Worm (Caenorhabditis elegans): ENCODE measurements around the gene Y51H4A.25.

Gene Y51H4A.25

DNA sequence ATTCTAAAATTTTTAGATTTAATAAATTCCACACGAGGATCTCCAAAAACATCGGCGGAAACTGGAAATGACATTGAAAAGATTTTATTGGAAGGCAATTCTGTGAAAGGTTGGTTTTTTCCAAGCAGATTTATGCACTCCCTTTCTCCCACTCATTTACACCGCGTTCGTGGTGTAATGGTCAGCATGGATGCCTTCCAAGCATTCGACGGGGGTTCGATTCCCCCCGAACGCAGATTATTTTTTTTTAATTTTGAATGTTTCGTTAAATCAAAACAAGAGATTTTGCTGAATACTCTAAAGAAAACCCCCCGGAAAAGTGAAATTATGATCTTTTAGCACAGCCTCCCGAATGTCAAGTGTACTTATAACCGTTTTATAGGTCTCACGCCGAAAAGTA lies 39.8 kb downstream of the Y51H4A.25 start:
- peak; percentile 23 for TF ChIP-seq ceh-13 (GFP tag; optimal IDR thresholded peaks at IDR 0.05)
- TF ChIP-seq tbx-37 (GFP tag; conservative IDR thresholded peaks at IDR 0.05), result peak; percentile 38; the same call in 1 of the 2 replicates
- TF ChIP-seq scrt-1 (GFP tag; IDR thresholded peaks at IDR 0.05), result peak; percentile 82
- peak; percentile 20 for TF ChIP-seq B0310.2 (tag; optimal IDR thresholded peaks at IDR 0.05)
- peak; percentile 58 for TF ChIP-seq hmg-4 (GFP tag; optimal IDR thresholded peaks at IDR 0.05)
- peak; percentile 56 for TF ChIP-seq hnd-1 (tag; optimal IDR thresholded peaks at IDR 0.05)
- TF ChIP-seq aly-1 (tag; optimal IDR thresholded peaks at IDR 0.05), result no peak
- TF ChIP-seq ceh-36 (tag; optimal IDR thresholded peaks at IDR 0.05), result peak; percentile 44
- peak; percentile 71 for TF ChIP-seq sea-1 (GFP tag; conservative IDR thresholded peaks at IDR 0.05)
- TF ChIP-seq tra-4 (tag; optimal IDR thresholded peaks at IDR 0.05), result peak; percentile 19
- no peak for TF ChIP-seq hmbx-1 (tag; optimal IDR thresholded peaks at IDR 0.05)
- peak; percentile 21 for TF ChIP-seq ets-7 (tag; optimal IDR thresholded peaks at IDR 0.05)
- TF ChIP-seq ama-1 (optimal IDR thresholded peaks at IDR 0.05), result no peak
- peak; percentile 80 for TF ChIP-seq flt-1 (GFP tag; IDR thresholded peaks at IDR 0.05)
- peak; percentile 55 for TF ChIP-seq F13C5.2 (tag; optimal IDR thresholded peaks at IDR 0.05)
- peak; percentile 84 for TF ChIP-seq tbx-11 (GFP tag; IDR thresholded peaks at IDR 0.05)
- TF ChIP-seq pes-1 (GFP tag; IDR thresholded peaks at IDR 0.05), result peak; percentile 87

DNA sequence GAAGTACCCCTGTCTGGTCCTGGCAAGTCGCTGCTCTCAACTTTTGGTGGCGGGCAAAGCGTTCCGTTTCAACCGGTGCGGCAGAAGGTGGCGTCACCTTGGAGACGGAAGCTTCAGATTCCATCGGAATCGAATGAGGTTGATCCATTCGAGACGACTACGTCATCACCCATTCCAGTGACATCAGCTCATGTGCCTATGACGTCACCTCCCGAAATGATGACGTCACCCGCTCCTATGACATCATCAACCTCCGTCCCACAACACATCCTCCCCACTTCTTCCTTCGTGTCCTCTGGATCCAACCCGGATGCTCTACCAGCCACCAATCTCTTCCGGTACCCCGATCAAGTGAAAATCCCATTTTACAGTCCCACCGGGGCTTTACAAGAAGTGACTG lies 40.8 kb downstream of the Y51H4A.25 start:
- TF ChIP-seq ceh-13 (GFP tag; optimal IDR thresholded peaks at IDR 0.05) (no peak), tra-4 (tag; optimal IDR thresholded peaks at IDR 0.05) (no peak), ceh-36 (tag; optimal IDR thresholded peaks at IDR 0.05) (no peak), aly-1 (tag; optimal IDR thresholded peaks at IDR 0.05) (no peak), tbx-37 (GFP tag; conservative IDR thresholded peaks at IDR 0.05) (no peak), ama-1 (optimal IDR thresholded peaks at IDR 0.05) (no peak), sea-1 (GFP tag; conservative IDR thresholded peaks at IDR 0.05) (no peak), scrt-1 (GFP tag; IDR thresholded peaks at IDR 0.05) (no peak), B0310.2 (tag; optimal IDR thresholded peaks at IDR 0.05) (no peak), hmg-4 (GFP tag; optimal IDR thresholded peaks at IDR 0.05) (no peak), hmbx-1 (tag; optimal IDR thresholded peaks at IDR 0.05) (no peak)

DNA sequence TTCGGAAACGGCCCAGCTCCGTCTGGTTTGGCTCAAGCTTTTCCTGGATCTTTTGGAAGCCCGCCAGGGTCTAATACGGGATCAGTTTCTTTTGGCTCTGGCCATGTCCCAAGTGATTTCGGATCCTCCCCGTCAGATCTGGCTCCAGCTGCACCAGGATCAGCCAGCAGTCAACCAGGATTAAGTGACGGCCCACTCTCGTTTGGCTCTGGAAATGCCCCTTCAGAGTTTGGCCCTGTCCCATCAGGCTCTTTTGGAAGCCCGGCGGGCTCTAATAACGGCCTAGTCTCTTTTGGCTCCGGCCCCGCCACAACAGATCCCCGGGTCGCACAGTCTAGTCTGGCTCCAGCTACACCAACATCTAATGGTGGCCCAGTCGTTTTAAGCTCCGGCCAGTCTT lies 41.6 kb downstream of the Y51H4A.25 start:
- TF ChIP-seq B0310.2 (tag; optimal IDR thresholded peaks at IDR 0.05), result no peak

DNA sequence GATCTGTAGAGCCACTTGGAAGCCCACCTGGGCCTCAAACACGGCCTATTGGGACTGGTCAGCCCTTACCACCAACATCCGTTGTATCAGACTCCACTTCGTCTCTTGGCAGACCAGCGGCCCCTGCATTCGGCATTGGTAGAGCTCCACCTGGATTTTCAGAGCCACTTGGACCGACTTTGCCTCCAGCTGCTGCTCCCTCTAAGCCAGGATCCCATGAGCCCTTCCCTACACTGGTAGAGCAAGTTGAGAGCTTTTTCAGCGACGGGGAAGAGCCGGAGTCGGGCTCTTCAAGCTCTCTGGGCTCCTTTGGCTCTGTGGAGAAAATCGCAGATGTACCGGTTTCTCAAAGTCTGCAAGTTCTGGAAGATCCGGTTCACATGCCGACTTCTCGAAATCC lies 42.5 kb downstream of the Y51H4A.25 start:
- TF ChIP-seq ceh-36 (tag; optimal IDR thresholded peaks at IDR 0.05) (no peak), tra-4 (tag; optimal IDR thresholded peaks at IDR 0.05) (no peak), aly-1 (tag; optimal IDR thresholded peaks at IDR 0.05) (no peak), sea-1 (GFP tag; conservative IDR thresholded peaks at IDR 0.05) (no peak), hmbx-1 (tag; optimal IDR thresholded peaks at IDR 0.05) (no peak), tbx-37 (GFP tag; conservative IDR thresholded peaks at IDR 0.05) (no peak), hnd-1 (tag; optimal IDR thresholded peaks at IDR 0.05) (no peak), F13C5.2 (tag; optimal IDR thresholded peaks at IDR 0.05) (no peak), ama-1 (optimal IDR thresholded peaks at IDR 0.05) (no peak), hmg-4 (GFP tag; optimal IDR thresholded peaks at IDR 0.05) (no peak), scrt-1 (GFP tag; IDR thresholded peaks at IDR 0.05) (no peak)

DNA sequence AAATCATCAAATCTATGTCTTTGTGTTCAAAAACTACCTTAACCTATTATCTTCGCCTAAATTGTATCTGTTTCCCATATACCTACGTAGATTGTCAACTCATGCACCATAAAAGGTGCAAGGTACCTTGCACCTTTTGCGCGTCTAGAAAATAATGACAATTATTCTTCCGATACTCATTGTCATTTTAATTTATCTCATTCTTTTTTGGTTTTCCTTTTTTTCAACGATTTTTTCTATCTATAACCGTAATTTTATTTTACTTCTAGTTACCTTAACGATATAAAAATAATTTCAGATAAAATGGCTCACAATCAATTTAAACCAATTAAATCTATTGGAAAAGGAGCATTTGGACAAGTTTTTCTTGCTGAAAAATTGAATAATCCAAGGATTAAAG lies 50.9 kb downstream of the Y51H4A.25 start, which contains the start of gene Y43D4A.6:
Y43D4A.6 (plus strand) TSS at position 301 of the 400 bp plus-strand sequence.
- TF ChIP-seq hmbx-1 (tag; optimal IDR thresholded peaks at IDR 0.05), result no peak
- TF ChIP-seq tra-4 (tag; optimal IDR thresholded peaks at IDR 0.05), result no peak
- TF ChIP-seq hnd-1 (tag; optimal IDR thresholded peaks at IDR 0.05), result no peak
- TF ChIP-seq scrt-1 (GFP tag; IDR thresholded peaks at IDR 0.05), result no peak
- no peak for TF ChIP-seq ets-7 (tag; optimal IDR thresholded peaks at IDR 0.05)
- no peak for TF ChIP-seq pes-1 (GFP tag; IDR thresholded peaks at IDR 0.05)
- TF ChIP-seq tbx-37 (GFP tag; conservative IDR thresholded peaks at IDR 0.05), result no peak
